Worm (Caenorhabditis elegans) whole organism, L3 larva: ENCODE data around the gene dpy-4.

Experiments
- ZK546.5 ChIP-seq: sonication (generic microtip); optimal IDR thresholded peaks from 2 replicates; lab custom pipeline; 2017; ENCODE audit warnings: missing biosample characterization, missing genetic modification characterization
- aly-2 ChIP-seq: fragments of 150-350 bp; optimal IDR thresholded peaks from 2 replicates; lab custom pipeline; 2014; ENCODE audit warnings: missing biosample characterization, missing genetic modification characterization
- ama-1 ChIP-seq: fragments of 150-350 bp; optimal IDR thresholded peaks from 2 replicates; lab custom pipeline; 2018
- ceh-9 ChIP-seq: sonication (generic microtip); optimal IDR thresholded peaks from 2 replicates; lab custom pipeline; 2018; ENCODE audit warnings: missing biosample characterization, missing genetic modification characterization
- egl-27 ChIP-seq: sonication (generic microtip); optimal IDR thresholded peaks from 4 replicates; lab custom pipeline; 2017; ENCODE audit warnings: missing biosample characterization, missing genetic modification reagents, missing genetic modification characterization
- elt-3 ChIP-seq, 3 experiments: fragments of 150-350 bp in 1 of 3; sonication (generic microtip) in 2 of 3; optimal IDR thresholded peaks; 2 replicates in 2 of 3; 4 replicates in 1 of 3; lab custom pipeline; 2014 to 2017; ENCODE audit warnings: missing biosample characterization in 3 of 3, missing genetic modification characterization in 3 of 3
- fkh-2 ChIP-seq: fragments of 150-350 bp; optimal IDR thresholded peaks from 2 replicates; lab custom pipeline; 2014; ENCODE audit warnings: missing biosample characterization, missing genetic modification reagents, missing genetic modification characterization
- jun-1 ChIP-seq: fragments of 150-350 bp; optimal IDR thresholded peaks from 2 replicates; lab custom pipeline; 2014; ENCODE audit warnings: missing biosample characterization, missing genetic modification reagents, missing genetic modification characterization
- nhr-237 ChIP-seq: fragments of 150-350 bp; optimal IDR thresholded peaks from 2 replicates; lab custom pipeline; 2014; ENCODE audit warnings: missing biosample characterization, missing genetic modification characterization
- nhr-76 ChIP-seq: fragments of 150-350 bp; sonication (generic microtip); optimal IDR thresholded peaks from 5 replicates; lab custom pipeline; 2014; ENCODE audit warnings: missing biosample characterization, missing genetic modification characterization
- pqm-1 ChIP-seq: fragments of 150-350 bp; optimal IDR thresholded peaks from 2 replicates; lab custom pipeline; 2017; ENCODE audit warnings: missing biosample characterization, missing genetic modification characterization, inconsistent platforms
- snpc-4 ChIP-seq: fragments of 150-350 bp; optimal IDR thresholded peaks from 2 replicates; lab custom pipeline; 2014; ENCODE audit warnings: missing biosample characterization, missing genetic modification characterization
- unc-39 ChIP-seq: sonication (generic microtip); optimal IDR thresholded peaks from 4 replicates; lab custom pipeline; 2017; ENCODE audit warnings: missing biosample characterization, missing genetic modification characterization
- unc-62 ChIP-seq: fragments of 150-350 bp; sonication (generic microtip); optimal IDR thresholded peaks from 4 replicates; lab custom pipeline; 2014; ENCODE audit warnings: missing biosample characterization, missing genetic modification reagents, missing genetic modification characterization

DNA sequence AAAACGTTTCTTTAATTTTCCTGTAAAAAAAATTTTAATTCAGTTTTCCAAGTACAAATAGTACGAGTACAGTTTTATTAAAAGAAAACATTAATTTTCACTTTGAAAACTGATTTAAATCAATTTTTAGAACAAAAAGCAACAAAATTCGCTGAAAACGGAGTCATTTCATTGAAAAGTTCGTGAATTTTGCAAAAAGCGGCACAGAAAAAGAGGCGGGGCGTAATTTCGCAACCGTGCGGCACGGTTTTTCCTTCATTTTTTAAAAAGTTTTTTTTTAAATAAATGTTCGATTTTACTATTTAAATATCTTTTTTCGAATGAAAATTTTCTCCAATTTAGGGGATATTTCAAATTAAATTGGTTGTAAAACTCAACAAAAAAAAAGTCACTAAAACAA is 24.6 kb upstream of the dpy-4 start:
- TF ChIP-seq unc-62 (GFP tag; lab: Kevin White, UChicago) (no peak), pqm-1 (tag; lab: Kevin White, UChicago) (no peak), nhr-76 (no peak), ZK546.5 (tag; lab: Kevin White, UChicago) (no peak), ama-1 (lab: Kevin White, UChicago) (no peak), elt-3 (tag; optimal IDR thresholded peaks at IDR 0.05; lab: Kevin White, UChicago) (no peak), jun-1 (no peak), fkh-2 (tag; lab: Kevin White, UChicago) (no peak), egl-27 (tag; lab: Kevin White, UChicago) (no peak), ceh-9 (no peak), aly-2 (no peak), unc-39 (tag; lab: Kevin White, UChicago) (no peak), nhr-237 (tag; lab: Kevin White, UChicago) (no peak), snpc-4 (tag; lab: Kevin White, UChicago) (no peak)
